Worm (Caenorhabditis elegans) whole organism, late embryonic: ENCODE data around the gene rpb-8.

ENCODE experiments used
- T23F11.4 ChIP-seq: fragments of 200-800 bp; sonication (Bioruptor generic); optimal IDR thresholded peaks from 2 replicates; lab custom pipeline; 2018; ENCODE audit warnings: mild to moderate bottlenecking, missing genetic modification characterization, missing compliant biosample characterization
- Y22D7AL.16 ChIP-seq: sonication (generic microtip); optimal IDR thresholded peaks from 2 replicates; lab custom pipeline; 2016; ENCODE audit warnings: missing genetic modification characterization, missing compliant biosample characterization
- ama-1 ChIP-seq: fragments of 150-350 bp; optimal IDR thresholded peaks from 2 replicates; lab custom pipeline; 2014
- fax-1 ChIP-seq: sonication (generic microtip); optimal IDR thresholded peaks from 2 replicates; lab custom pipeline; 2016; ENCODE audit warnings: missing genotype, missing genetic modification characterization, missing compliant biosample characterization
- hlh-30 ChIP-seq: sonication (generic microtip); optimal IDR thresholded peaks from 2 replicates; lab custom pipeline; 2017; ENCODE audit warnings: antibody characterized with exemption, missing genetic modification characterization, missing compliant biosample characterization; ENCODE audit not compliant: insufficient read depth
- tbx-2 ChIP-seq: sonication (generic microtip); optimal IDR thresholded peaks from 2 replicates; lab custom pipeline; 2016; ENCODE audit warnings: missing genetic modification characterization, missing compliant biosample characterization
- tbx-7 ChIP-seq: sonication (generic microtip); optimal IDR thresholded peaks from 2 replicates; lab custom pipeline; 2016; ENCODE audit warnings: missing genotype, missing genetic modification characterization, missing compliant biosample characterization
- unc-86 ChIP-seq: sonication (generic microtip); optimal IDR thresholded peaks from 2 replicates; lab custom pipeline; 2016; ENCODE audit warnings: missing genetic modification characterization, missing compliant biosample characterization

- no peak for TF ChIP-seq T23F11.4 (GFP tag; lab: Kevin White, UChicago)
- TF ChIP-seq ama-1 (lab: Kevin White, UChicago): no peak
- TF ChIP-seq fax-1 (tag; lab: Kevin White, UChicago): no peak
- no peak for TF ChIP-seq unc-86
- TF ChIP-seq tbx-2: no peak
- TF ChIP-seq tbx-7 (tag; lab: Kevin White, UChicago): no peak
- TF ChIP-seq Y22D7AL.16 (tag; lab: Kevin White, UChicago): no peak
- no peak for TF ChIP-seq hlh-30 (tag; lab: Kevin White, UChicago)
These were observed 39.5 kb downstream of the rpb-8 start, which contains the start of the genes tost-1 and arx-6 for ce11 chrIII:4878281-4878680.
